Fruit fly (Drosophila melanogaster) whole organism, embryonic: ENCODE data around the gene CG5056.

Experiments used
- CG11093 ChIP-seq: fragments of 200-800 bp; sonication (Bioruptor generic); IDR thresholded peaks from 3 replicates; pipeline ENCODE4 v1.3.6; 2022; ENCODE audit warnings: missing biosample characterization, missing genetic modification characterization
- CG11696 ChIP-seq: fragments of 200-800 bp; sonication (Bioruptor generic); IDR thresholded peaks from 2 replicates; pipeline ENCODE4 v1.3.6; 2022; ENCODE audit warnings: missing biosample characterization, missing genetic modification characterization
- CG12769 ChIP-seq: fragments of 200-800 bp; sonication (Bioruptor generic); optimal IDR thresholded peaks from 2 replicates; lab custom pipeline; 2019; ENCODE audit warnings: missing biosample characterization, mild to moderate bottlenecking, missing genetic modification characterization, moderate library complexity
- CG15073 ChIP-seq: fragments of 200-800 bp; sonication (Bioruptor generic); optimal IDR thresholded peaks from 2 replicates; lab custom pipeline; 2016; ENCODE audit warnings: missing biosample characterization, missing genetic modification characterization
- CG1529 ChIP-seq: fragments of 200-800 bp; sonication (Bioruptor generic); optimal IDR thresholded peaks from 3 replicates; lab custom pipeline; 2018; ENCODE audit warnings: missing biosample characterization, missing genetic modification characterization
- CG17328 ChIP-seq: fragments of 200-800 bp; sonication (Bioruptor generic); IDR thresholded peaks from 2 replicates; pipeline ENCODE4 v1.3.6; 2022; ENCODE audit warnings: missing biosample characterization, missing genetic modification characterization
- CG17385 ChIP-seq: fragments of 200-800 bp; sonication (Bioruptor generic); optimal IDR thresholded peaks from 3 replicates; lab custom pipeline; 2018; ENCODE audit warnings: missing biosample characterization, mild to moderate bottlenecking, missing genetic modification characterization
- CG2120 ChIP-seq: fragments of 200-800 bp; sonication (Bioruptor generic); optimal IDR thresholded peaks from 3 replicates; lab custom pipeline; 2016; ENCODE audit warnings: missing biosample characterization, missing genetic modification characterization
- CG33213 ChIP-seq: fragments of 200-800 bp; sonication (Bioruptor generic); optimal IDR thresholded peaks from 3 replicates; lab custom pipeline; 2016; ENCODE audit warnings: missing biosample characterization, missing genetic modification characterization
- CG42726 ChIP-seq: fragments of 200-800 bp; sonication (Bioruptor generic); IDR thresholded peaks from 2 replicates; pipeline ENCODE4 v1.3.6; 2022; ENCODE audit warnings: missing biosample characterization, missing genetic modification characterization; ENCODE audit not compliant: partially characterized antibody
- CG6765 ChIP-seq: fragments of 200-800 bp; sonication (Bioruptor generic); optimal IDR thresholded peaks from 3 replicates; lab custom pipeline; 2017; ENCODE audit warnings: missing biosample characterization, mild to moderate bottlenecking, missing genetic modification characterization
- CG6854 ChIP-seq: fragments of 200-800 bp; sonication (Bioruptor generic); optimal IDR thresholded peaks from 3 replicates; lab custom pipeline; 2017; ENCODE audit warnings: missing biosample characterization, mild to moderate bottlenecking, missing genetic modification characterization
- CG7271 ChIP-seq: fragments of 200-800 bp; sonication (Bioruptor generic); optimal IDR thresholded peaks from 2 replicates; lab custom pipeline; 2018; ENCODE audit warnings: missing biosample characterization, mild to moderate bottlenecking, missing genetic modification characterization, moderate library complexity
- CG7372 ChIP-seq: fragments of 200-800 bp; sonication (Bioruptor generic); IDR thresholded peaks from 2 replicates; pipeline ENCODE4 v1.3.6; 2022; ENCODE audit warnings: missing biosample characterization, missing genetic modification characterization
- CG7963 ChIP-seq: fragments of 200-800 bp; sonication (Bioruptor generic); IDR thresholded peaks from 3 replicates; pipeline ENCODE4 v1.3.6; 2022; ENCODE audit warnings: missing biosample characterization, missing genetic modification characterization; ENCODE audit not compliant: partially characterized antibody
- Dfd ChIP-seq, 2 experiments: fragments of >200 bp; optimal IDR thresholded peaks; 2 replicates each; lab custom pipeline; 2017; ENCODE audit warnings: missing biosample characterization in 2 of 2, missing genetic modification characterization in 2 of 2
- Gsc ChIP-seq: fragments of 200-800 bp; sonication (Bioruptor generic); IDR thresholded peaks from 2 replicates; pipeline ENCODE4 v1.3.6; 2022; ENCODE audit warnings: missing biosample characterization, missing genetic modification characterization
- Hsf ChIP-seq: fragments of 200-800 bp; sonication (Bioruptor generic); optimal IDR thresholded peaks from 3 replicates; lab custom pipeline; 2016; ENCODE audit warnings: missing biosample characterization, missing genetic modification characterization
- Lpt ChIP-seq: fragments of >200 bp; optimal IDR thresholded peaks from 2 replicates; lab custom pipeline; 2018; ENCODE audit warnings: missing biosample characterization, missing genetic modification characterization
- MESR4 ChIP-seq: fragments of 200-800 bp; sonication (Bioruptor generic); optimal IDR thresholded peaks from 2 replicates; lab custom pipeline; 2018; ENCODE audit warnings: missing biosample characterization, mild to moderate bottlenecking, missing genetic modification characterization, moderate library complexity
- MTF-1 ChIP-seq: fragments of 200-800 bp; sonication (Bioruptor generic); optimal IDR thresholded peaks from 2 replicates; lab custom pipeline; 2018; ENCODE audit warnings: missing biosample characterization, mild to moderate bottlenecking, missing genetic modification characterization, borderline replicate concordance
- Max ChIP-seq: fragments of 200-800 bp; sonication (Bioruptor generic); optimal IDR thresholded peaks from 2 replicates; lab custom pipeline; 2016; ENCODE audit warnings: missing biosample characterization, mild to moderate bottlenecking, missing genetic modification characterization
- Nf-YA ChIP-seq: fragments of 200-800 bp; sonication (Bioruptor generic); IDR thresholded peaks from 2 replicates; pipeline ENCODE4 v1.3.6; 2022; ENCODE audit warnings: missing biosample characterization, missing genetic modification characterization
- Optix ChIP-seq: fragments of 200-800 bp; sonication (Bioruptor generic); IDR thresholded peaks from 3 replicates; pipeline ENCODE4 v1.3.6; 2022; ENCODE audit warnings: missing biosample characterization, missing genetic modification characterization
- Ptx1 ChIP-seq: fragments of 200-800 bp; sonication (Bioruptor generic); IDR thresholded peaks from 2 replicates; pipeline ENCODE4 v1.3.6; 2022; ENCODE audit warnings: missing biosample characterization, missing genetic modification characterization
- Ravus ChIP-seq: fragments of 200-800 bp; sonication (Bioruptor generic); IDR thresholded peaks from 2 replicates; pipeline ENCODE4 v1.3.6; 2022; ENCODE audit warnings: missing biosample characterization, missing genetic modification characterization
- Rx ChIP-seq: fragments of 200-800 bp; sonication (Bioruptor generic); IDR thresholded peaks from 2 replicates; pipeline ENCODE4 v1.3.6; 2022; ENCODE audit warnings: missing biosample characterization, missing genetic modification characterization
- Six4 ChIP-seq: fragments of 200-800 bp; sonication (Bioruptor generic); optimal IDR thresholded peaks from 2 replicates; lab custom pipeline; 2016; ENCODE audit warnings: missing biosample characterization, missing genetic modification characterization
- YL-1 ChIP-seq: fragments of 200-800 bp; sonication (Bioruptor generic); optimal IDR thresholded peaks from 3 replicates; lab custom pipeline; 2017; ENCODE audit warnings: missing biosample characterization, mild to moderate bottlenecking, missing genetic modification characterization
- ab ChIP-seq: fragments of 200-800 bp; sonication (Bioruptor generic); optimal IDR thresholded peaks from 2 replicates; lab custom pipeline; 2016; ENCODE audit warnings: missing biosample characterization, missing genetic modification characterization
- al ChIP-seq: fragments of 200-800 bp; sonication (Bioruptor generic); IDR thresholded peaks from 2 replicates; pipeline ENCODE4 v1.3.6; 2022; ENCODE audit warnings: missing biosample characterization, missing genetic modification characterization
- bowl ChIP-seq: fragments of 200-800 bp; sonication (Bioruptor generic); IDR thresholded peaks from 2 replicates; pipeline ENCODE4 v1.3.6; 2022; ENCODE audit warnings: missing biosample characterization, missing genetic modification characterization
- cg ChIP-seq: fragments of 200-800 bp; sonication (Bioruptor generic); optimal IDR thresholded peaks from 3 replicates; lab custom pipeline; 2019; ENCODE audit warnings: missing biosample characterization, mild to moderate bottlenecking, missing genetic modification characterization, moderate library complexity
- ci ChIP-seq: fragments of 200-800 bp; sonication (Bioruptor generic); IDR thresholded peaks from 3 replicates; pipeline ENCODE4 v1.3.6; 2022; ENCODE audit warnings: missing biosample characterization, missing genetic modification characterization
- dm ChIP-seq: fragments of 200-800 bp; sonication (Bioruptor generic); optimal IDR thresholded peaks from 3 replicates; lab custom pipeline; 2016; ENCODE audit warnings: missing biosample characterization, missing genetic modification characterization
- exex ChIP-seq: fragments of 200-800 bp; sonication (Bioruptor generic); optimal IDR thresholded peaks from 4 replicates; lab custom pipeline; 2018; ENCODE audit warnings: missing biosample characterization, mild to moderate bottlenecking, missing genetic modification characterization, moderate library complexity
- fu2 ChIP-seq: fragments of 200-800 bp; sonication (Bioruptor generic); optimal IDR thresholded peaks from 2 replicates; lab custom pipeline; 2016; ENCODE audit warnings: missing biosample characterization, missing genetic modification characterization
- gce ChIP-seq: fragments of 200-800 bp; sonication (Bioruptor generic); IDR thresholded peaks from 3 replicates; pipeline ENCODE4 v1.3.6; 2022; ENCODE audit warnings: missing biosample characterization, missing genetic modification characterization
- gcm ChIP-seq: fragments of 200-800 bp; sonication (Bioruptor generic); optimal IDR thresholded peaks from 2 replicates; lab custom pipeline; 2019; ENCODE audit warnings: missing biosample characterization, mild to moderate bottlenecking, missing genetic modification characterization, moderate library complexity
- grn ChIP-seq: fragments of 200-800 bp; sonication (Bioruptor generic); optimal IDR thresholded peaks from 3 replicates; lab custom pipeline; 2017; ENCODE audit warnings: missing biosample characterization, missing genetic modification characterization
- jigr1 ChIP-seq: fragments of 200-800 bp; sonication (Bioruptor generic); IDR thresholded peaks from 3 replicates; pipeline ENCODE4 v1.3.6; 2022; ENCODE audit warnings: missing biosample characterization, missing genetic modification characterization
- kah ChIP-seq: fragments of 200-800 bp; sonication (Bioruptor generic); optimal IDR thresholded peaks from 2 replicates; lab custom pipeline; 2018; ENCODE audit warnings: missing biosample characterization, mild to moderate bottlenecking, missing genetic modification characterization
- kni ChIP-seq: fragments of 200-800 bp; sonication (Bioruptor generic); optimal IDR thresholded peaks from 3 replicates; lab custom pipeline; 2017; ENCODE audit warnings: mild to moderate bottlenecking, missing biosample characterization, missing genetic modification reagents, missing genetic modification characterization
- knrl ChIP-seq: fragments of 200-800 bp; sonication (Bioruptor generic); IDR thresholded peaks from 3 replicates; pipeline ENCODE4 v1.3.6; 2022; ENCODE audit warnings: missing biosample characterization, missing genetic modification characterization; ENCODE audit not compliant: partially characterized antibody
- p53 ChIP-seq: fragments of 200-800 bp; sonication (Bioruptor generic); optimal IDR thresholded peaks from 2 replicates; lab custom pipeline; 2016; ENCODE audit warnings: missing biosample characterization, missing genetic modification characterization
- pan ChIP-seq, 4 experiments: fragments of >200 bp in 3 of 4; fragments of 200-800 bp in 1 of 4; sonication (Bioruptor generic) in 1 of 4; optimal IDR thresholded peaks in 3 of 4; IDR thresholded peaks in 1 of 4; 2 replicates each; pipeline versions ENCODE4 v1.3.6 to Lab custom; 2017 to 2022; ENCODE audit warnings: missing biosample characterization in 2 of 4, missing genetic modification characterization in 2 of 4, mixed read lengths in 1 of 4
- sc ChIP-seq, 3 experiments: fragments of >200 bp in 2 of 3; fragments of 200-800 bp in 1 of 3; sonication (Bioruptor generic) in 1 of 3; optimal IDR thresholded peaks; 2 replicates in 2 of 3; 3 replicates in 1 of 3; lab custom pipeline; 2017; ENCODE audit warnings: mild to moderate bottlenecking in 1 of 3, missing biosample characterization in 1 of 3, missing genetic modification characterization in 1 of 3, missing genetic modification reagents in 1 of 3
- vfl ChIP-seq: fragments of 200-800 bp; sonication (Bioruptor generic); optimal IDR thresholded peaks from 2 replicates; lab custom pipeline; 2016; ENCODE audit warnings: missing biosample characterization, missing genetic modification characterization
- zfh1 ChIP-seq: fragments of 200-800 bp; sonication (Bioruptor generic); IDR thresholded peaks from 3 replicates; pipeline ENCODE4 v1.3.6; 2022; ENCODE audit warnings: missing biosample characterization, missing genetic modification characterization

The CG5056 gene

DNA sequence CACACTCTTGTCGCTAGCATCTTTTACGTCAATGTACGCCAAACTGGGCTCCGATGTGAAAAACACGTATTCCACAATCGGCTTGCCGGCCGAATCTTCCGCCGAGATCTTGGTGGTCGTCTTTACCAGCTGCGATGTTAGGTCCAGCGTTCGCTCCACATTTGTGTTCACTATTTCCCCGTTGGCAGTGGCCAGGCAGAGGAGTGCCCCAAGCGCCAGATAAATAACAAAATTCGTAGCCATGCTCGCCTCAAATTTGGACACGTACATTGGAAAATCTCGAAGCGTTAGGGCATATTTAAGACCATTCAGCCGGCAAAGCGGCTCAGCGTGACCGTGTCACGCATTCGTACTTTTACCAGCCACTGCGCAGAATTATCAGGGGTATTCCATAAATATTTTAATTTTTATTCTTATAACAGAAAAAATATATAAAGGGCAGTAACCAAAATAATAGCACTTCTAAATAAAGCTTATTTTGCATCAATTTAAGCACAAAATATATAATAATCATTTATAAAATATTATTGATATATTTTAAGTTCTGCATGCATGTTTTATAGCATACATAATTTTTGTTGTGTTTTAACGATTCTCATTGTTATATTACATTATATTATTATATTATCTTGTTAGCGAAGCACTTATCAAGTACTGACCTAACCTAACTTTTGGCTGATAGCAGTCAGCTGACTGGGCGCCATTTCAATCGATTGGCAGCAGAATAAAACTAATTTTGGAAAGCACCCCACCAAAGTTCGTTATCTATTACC lies 9.2 kb downstream of the CG5056 start, which contains the start of the genes CG33303 and dpr19 (continued):
- peak; percentile 89 for TF ChIP-seq MESR4 (GFP tag; lab: Kevin White, UChicago)
- TF ChIP-seq bowl (GFP tag; lab: Robert Waterston, UW), result no peak
- TF ChIP-seq pan (optimal IDR thresholded peaks at IDR 0.05; lab: Kevin White, UChicago), result no peak
- peak in 1 of 2 experiments; percentile 64 for TF ChIP-seq pan (GFP tag; optimal IDR thresholded peaks at IDR 0.05 in 1 of 2, IDR thresholded peaks at IDR 0.05 in 1 of 2)
- peak; percentile 65 for TF ChIP-seq Ptx1 (GFP tag; lab: Robert Waterston, UW)
- TF ChIP-seq CG17385 (GFP tag; lab: Kevin White, UChicago), result peak; percentile 74
- TF ChIP-seq ab (GFP tag; lab: Kevin White, UChicago), result no peak
- peak; percentile 73 for TF ChIP-seq CG7271
- TF ChIP-seq Rx (GFP tag; lab: Robert Waterston, UW), result no peak
- no peak for TF ChIP-seq Lpt (GFP tag; lab: Kevin White, UChicago)
- TF ChIP-seq cg (GFP tag; lab: Kevin White, UChicago), result no peak
- TF ChIP-seq CG7963 (GFP tag; lab: Robert Waterston, UW), result no peak
- peak; percentile 63; the same call in 1 of the 2 replicates for TF ChIP-seq CG11696 (GFP tag; lab: Robert Waterston, UW)
- TF ChIP-seq kni (GFP tag; lab: Kevin White, UChicago), result no peak
- no peak for TF ChIP-seq grn (GFP tag; lab: Kevin White, UChicago)
- peak; percentile 47 for TF ChIP-seq Six4 (GFP tag; lab: Kevin White, UChicago)
- 0 out of 3 replicates have a peak, but pooled peaks have one; percentile 31 for TF ChIP-seq zfh1
- TF ChIP-seq fu2 (GFP tag; lab: Kevin White, UChicago), result no peak
- TF ChIP-seq Dfd (GFP tag; optimal IDR thresholded peaks at IDR 0.05; lab: Kevin White, UChicago), result no peak
- TF ChIP-seq Optix (GFP tag; lab: Robert Waterston, UW), result no peak
- no peak for TF ChIP-seq CG11093 (GFP tag; lab: Robert Waterston, UW)
- peak; percentile 33 for TF ChIP-seq CG1529 (GFP tag; lab: Kevin White, UChicago)
- peak; percentile 79 for TF ChIP-seq CG17328 (GFP tag; lab: Robert Waterston, UW)
- peak; percentile 73; the same call in 2 of the 3 replicates for TF ChIP-seq ci (GFP tag; lab: Robert Waterston, UW)
- TF ChIP-seq CG6765 (GFP tag; lab: Kevin White, UChicago), result peak; percentile 50
- TF ChIP-seq MTF-1 (GFP tag; lab: Kevin White, UChicago), result no peak
- peak; percentile 53 for TF ChIP-seq CG7372 (GFP tag; lab: Robert Waterston, UW)
- peak; percentile 85 for TF ChIP-seq YL-1 (GFP tag; lab: Kevin White, UChicago)
- TF ChIP-seq CG15073 (GFP tag; lab: Kevin White, UChicago), result no peak
- no peak for TF ChIP-seq jigr1 (GFP tag; lab: Robert Waterston, UW)
- TF ChIP-seq sc (optimal IDR thresholded peaks at IDR 0.05; lab: Kevin White, UChicago), result no peak
- peak; percentile 33 for TF ChIP-seq sc (GFP tag; optimal IDR thresholded peaks at IDR 0.05; lab: Kevin White, UChicago)
- TF ChIP-seq dm (GFP tag; lab: Kevin White, UChicago), result no peak
- TF ChIP-seq kah (GFP tag; lab: Kevin White, UChicago), result peak; percentile 69
- TF ChIP-seq Max (GFP tag; lab: Kevin White, UChicago), result peak; percentile 16
- TF ChIP-seq CG33213 (GFP tag; lab: Kevin White, UChicago), result no peak
- no peak for TF ChIP-seq knrl (GFP tag; lab: Robert Waterston, UW)
- no peak for TF ChIP-seq exex (tag; lab: Kevin White, UChicago)
- TF ChIP-seq Ravus (GFP tag; lab: Robert Waterston, UW), result no peak
- no peak for TF ChIP-seq Gsc (GFP tag; lab: Robert Waterston, UW)
- peak; percentile 66 for TF ChIP-seq CG6854 (GFP tag; lab: Kevin White, UChicago)
- TF ChIP-seq p53 (GFP tag; lab: Kevin White, UChicago), result no peak
- peak; percentile 83 for TF ChIP-seq gcm (GFP tag; lab: Kevin White, UChicago)
- peak; percentile 76 for TF ChIP-seq gce (GFP tag; lab: Robert Waterston, UW)
- no peak for TF ChIP-seq vfl (GFP tag; lab: Kevin White, UChicago)
- TF ChIP-seq al (GFP tag; lab: Robert Waterston, UW), result no peak; the same call in 1 of the 2 replicates
- TF ChIP-seq CG12769 (tag; lab: Kevin White, UChicago), result no peak
- TF ChIP-seq Nf-YA, result no peak
- TF ChIP-seq CG2120, result peak; percentile 27
- TF ChIP-seq Hsf (GFP tag; lab: Kevin White, UChicago), result no peak
- no peak for TF ChIP-seq CG42726 (GFP tag; lab: Robert Waterston, UW)
